Worm (Caenorhabditis elegans) whole organism, L4 larva: Measurements from ENCODE around the gene lgg-2.

Source experiments
- ceh-20 ChIP-seq: fragments of 200-800 bp; sonication (Bioruptor generic); IDR thresholded peaks from 2 replicates; pipeline ENCODE4 v1.3.6; 2022; ENCODE audit warnings: missing genetic modification reagents, missing genetic modification characterization, missing compliant biosample characterization
- ceh-32 ChIP-seq: sonication (generic microtip); optimal IDR thresholded peaks from 2 replicates; lab custom pipeline; 2016; ENCODE audit warnings: mild to moderate bottlenecking, missing genetic modification characterization, missing compliant biosample characterization; ENCODE audit not compliant: poor library complexity
- dve-1 ChIP-seq: sonication (generic microtip); optimal IDR thresholded peaks from 2 replicates; lab custom pipeline; 2017; ENCODE audit warnings: antibody characterized with exemption, mild to moderate bottlenecking, missing genetic modification characterization, missing compliant biosample characterization; ENCODE audit not compliant: insufficient read depth
- gei-8 ChIP-seq: fragments of 200-800 bp; sonication (Bioruptor generic); optimal IDR thresholded peaks from 2 replicates; lab custom pipeline; 2018; ENCODE audit warnings: mild to moderate bottlenecking, missing genetic modification characterization, missing compliant biosample characterization
- hif-1 ChIP-seq, 2 experiments: sonication (generic microtip); optimal IDR thresholded peaks; 2 replicates each; lab custom pipeline; 2016 to 2017; ENCODE audit warnings: missing compliant biosample characterization in 2 of 2, missing genetic modification characterization in 2 of 2, missing genetic modification reagents in 2 of 2, missing genotype in 2 of 2, mild to moderate bottlenecking in 1 of 2
- lim-7 ChIP-seq: fragments of 200-800 bp; sonication (Bioruptor generic); IDR thresholded peaks from 2 replicates; pipeline ENCODE4 v1.3.6; 2022; ENCODE audit warnings: missing genetic modification characterization, missing compliant biosample characterization
- lin-39 ChIP-seq: fragments of 150-350 bp; optimal IDR thresholded peaks from 2 replicates; lab custom pipeline; 2014; ENCODE audit warnings: missing biosample characterization, missing genetic modification reagents, missing genetic modification characterization
- madf-5 ChIP-seq, 2 experiments: fragments of 200-800 bp; sonication (Bioruptor generic); IDR thresholded peaks; 2 replicates each; pipeline ENCODE4 v1.3.6; 2022; ENCODE audit warnings: missing compliant biosample characterization in 2 of 2, missing genetic modification characterization in 2 of 2
- mdl-1 ChIP-seq, 2 experiments: fragments of 150-350 bp in 1 of 2; sonication (generic microtip) in 1 of 2; optimal IDR thresholded peaks; 2 replicates each; lab custom pipeline; 2014 to 2017; ENCODE audit warnings: missing biosample characterization in 2 of 2, missing genetic modification characterization in 2 of 2
- mep-1 ChIP-seq: fragments of 150-350 bp; sonication (generic microtip); optimal IDR thresholded peaks from 3 replicates; lab custom pipeline; 2014; ENCODE audit warnings: missing biosample characterization, missing genetic modification characterization
- nhr-237 ChIP-seq: sonication (generic microtip); optimal IDR thresholded peaks from 2 replicates; lab custom pipeline; 2017; ENCODE audit warnings: missing biosample characterization, missing genetic modification characterization
- skn-1 ChIP-seq: fragments of 150-350 bp; optimal IDR thresholded peaks from 2 replicates; lab custom pipeline; 2014; ENCODE audit warnings: missing biosample characterization, missing genetic modification characterization
- zag-1 ChIP-seq: fragments of 150-350 bp; optimal IDR thresholded peaks from 2 replicates; lab custom pipeline; 2014; ENCODE audit warnings: missing biosample characterization, missing genetic modification characterization

DNA sequence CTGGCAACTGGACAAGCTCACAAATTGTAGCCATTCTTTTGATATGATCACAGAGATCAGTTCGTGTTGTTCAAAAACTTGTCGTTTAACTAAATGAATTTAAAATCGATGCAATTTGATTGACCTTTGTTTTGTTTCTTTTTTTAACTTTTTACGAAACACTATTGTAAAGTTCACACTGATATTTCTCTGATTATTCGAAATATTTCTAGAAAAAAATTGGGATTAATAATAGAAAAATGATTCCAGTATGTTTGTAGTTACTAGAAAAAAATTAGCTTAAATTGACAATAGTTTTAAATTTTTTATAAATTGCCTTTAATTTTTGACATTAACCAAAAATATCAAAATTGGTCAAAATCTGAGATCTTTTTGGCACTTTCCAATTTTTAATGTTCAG, 26.5 kb downstream of the lgg-2 start, which contains the start of gene ZK596.2:
- TF ChIP-seq ceh-32 (tag; lab: Kevin White, UChicago) = no peak
- no peak for TF ChIP-seq mep-1 (tag; lab: Kevin White, UChicago)
- TF ChIP-seq hif-1 (tag; optimal IDR thresholded peaks at IDR 0.05; lab: Kevin White, UChicago) = no peak
- no peak for TF ChIP-seq mdl-1 (tag; optimal IDR thresholded peaks at IDR 0.05; lab: Kevin White, UChicago)
- TF ChIP-seq lin-39 (tag; lab: Kevin White, UChicago) = no peak
- no peak for TF ChIP-seq skn-1 (tag; lab: Kevin White, UChicago)
- TF ChIP-seq lim-7 (GFP tag; lab: Robert Waterston, UW) = no peak
- no peak for TF ChIP-seq gei-8 (GFP tag; lab: Kevin White, UChicago)
- no peak for TF ChIP-seq madf-5 (GFP tag; IDR thresholded peaks at IDR 0.05; lab: Robert Waterston, UW)
- no peak for TF ChIP-seq ceh-20 (GFP tag; lab: Robert Waterston, UW)
- TF ChIP-seq nhr-237 (tag; lab: Kevin White, UChicago) = no peak
- no peak for TF ChIP-seq zag-1 (tag; lab: Kevin White, UChicago)
- no peak for TF ChIP-seq dve-1 (tag; lab: Kevin White, UChicago)
